Worm (Caenorhabditis elegans): Measurements from ENCODE around the gene Y5H2B.3.

DNA sequence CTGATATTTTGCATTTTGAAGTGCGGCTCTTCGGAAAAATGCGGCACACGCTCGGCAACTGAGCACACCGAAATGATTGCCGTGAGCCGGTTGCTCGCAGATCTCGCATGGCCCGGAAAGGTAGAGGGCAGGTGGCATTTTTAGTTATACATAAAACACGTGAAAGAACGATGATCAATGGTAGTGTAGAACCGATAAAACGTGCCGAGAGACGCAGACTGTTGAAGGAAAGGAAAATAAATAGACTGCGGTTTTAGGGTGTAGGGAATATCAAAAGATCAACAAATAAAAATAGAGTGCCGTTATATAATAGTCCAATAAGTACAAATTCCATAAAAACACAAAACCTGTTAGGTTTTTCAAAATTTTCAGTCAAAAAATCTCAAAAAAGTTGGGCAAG is 23.8 kb downstream of the Y5H2B.3 start, which contains the start of gene nhr-133:
- TF ChIP-seq sox-4 (tag; optimal IDR thresholded peaks at IDR 0.05) (no peak), nhr-19 (GFP tag; conservative IDR thresholded peaks at IDR 0.05) (no peak), nhr-77 (tag; optimal IDR thresholded peaks at IDR 0.05) (no peak), aha-1 (tag; optimal IDR thresholded peaks at IDR 0.05) (no peak), unc-130 (tag; optimal IDR thresholded peaks at IDR 0.05) (no peak), aly-2 (tag; optimal IDR thresholded peaks at IDR 0.05) (no peak), elt-3 (tag; optimal IDR thresholded peaks at IDR 0.05) (no peak), grh-1 (GFP tag; IDR thresholded peaks at IDR 0.05) (no peak), ztf-11 (tag; optimal IDR thresholded peaks at IDR 0.05) (no peak), lsy-2 (tag; optimal IDR thresholded peaks at IDR 0.05) (no peak), nhr-12 (tag; optimal IDR thresholded peaks at IDR 0.05) (no peak), zip-4 (GFP tag; optimal IDR thresholded peaks at IDR 0.05) (no peak), swsn-7 (tag; optimal IDR thresholded peaks at IDR 0.05) (no peak)

Data from whole organism, L1 larva.